Fruit fly (Drosophila melanogaster): Measurements from ENCODE around the gene PpD3.

DNA sequence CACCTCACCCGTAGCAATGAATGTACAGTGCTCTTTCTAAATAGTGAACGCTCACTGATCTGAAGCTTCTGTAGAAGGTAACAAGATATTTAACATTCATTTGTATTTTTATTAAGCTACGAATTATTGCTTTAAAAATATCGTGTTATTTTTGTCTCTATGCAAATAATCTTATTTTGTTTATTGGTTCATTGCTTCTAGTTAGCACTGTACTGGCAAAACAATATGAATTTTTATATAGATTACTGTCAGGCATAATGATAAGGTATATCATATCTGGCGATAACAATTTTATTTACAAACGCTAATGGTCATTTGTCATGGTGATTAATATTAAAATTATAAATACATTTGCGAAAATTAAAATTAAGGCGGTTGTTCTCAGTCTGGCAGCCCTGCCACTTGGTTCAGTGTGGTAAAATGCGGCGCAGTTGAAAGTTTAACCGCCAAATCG lies 23.9 kb downstream of the PpD3 start, which contains the start of gene CG9471:
- TF ChIP-seq CG11617 (GFP tag; optimal IDR thresholded peaks at IDR 0.05) = peak; percentile 96
- peak; percentile 98 for TF ChIP-seq CG33017 (tag; optimal IDR thresholded peaks at IDR 0.05)
- peak; percentile 97 for TF ChIP-seq CG12768 (GFP tag; optimal IDR thresholded peaks at IDR 0.05)
- peak; percentile 91 for TF ChIP-seq Clk (GFP tag; optimal IDR thresholded peaks at IDR 0.05)
- peak; percentile 94 for TF ChIP-seq cic (GFP tag; optimal IDR thresholded peaks at IDR 0.05)
- peak; percentile 94 for TF ChIP-seq CG7045 (GFP tag; optimal IDR thresholded peaks at IDR 0.05)
- TF ChIP-seq bab1 (GFP tag; optimal IDR thresholded peaks at IDR 0.05) = peak; percentile 98
- peak; percentile 78 for TF ChIP-seq tj (GFP tag; optimal IDR thresholded peaks at IDR 0.05)
- TF ChIP-seq kay (GFP tag; ENCODE audit: borderline replicate concordance) = no peak

All from whole organism, adult.